Worm (Caenorhabditis elegans) whole organism, L4 larva: Measurements from ENCODE around the gene C03H5.4.

Experiments
- R02D3.7 ChIP-seq: fragments of 150-350 bp; sonication (generic microtip); optimal IDR thresholded peaks from 3 replicates; lab custom pipeline; 2014; ENCODE audit warnings: missing biosample characterization, missing genetic modification characterization
- Y75B8A.6 ChIP-seq: fragments of 200-800 bp; sonication (Bioruptor generic); IDR thresholded peaks from 2 replicates; pipeline ENCODE4 v1.3.6; 2022; ENCODE audit warnings: missing genetic modification reagents, missing genetic modification characterization, missing compliant biosample characterization
- aha-1 ChIP-seq: fragments of 150-350 bp; peaks from one replicate; lab custom pipeline; 2014; ENCODE audit warnings: missing biosample characterization, missing genetic modification characterization
- ama-1 ChIP-seq: fragments of 150-350 bp; optimal IDR thresholded peaks from 2 replicates; lab custom pipeline; 2014; ENCODE audit warnings: inconsistent platforms, mixed read lengths
- ceh-32 ChIP-seq: sonication (generic microtip); optimal IDR thresholded peaks from 2 replicates; lab custom pipeline; 2016; ENCODE audit warnings: mild to moderate bottlenecking, missing genetic modification characterization, missing compliant biosample characterization; ENCODE audit not compliant: poor library complexity
- cey-2 ChIP-seq: sonication (generic microtip); optimal IDR thresholded peaks from 3 replicates; lab custom pipeline; 2017; ENCODE audit warnings: missing genetic modification characterization, mild to moderate bottlenecking, missing compliant biosample characterization, antibody characterized with exemption, borderline replicate concordance; ENCODE audit not compliant: insufficient read depth
- daf-16 ChIP-seq, 3 experiments: sonication (generic microtip); optimal IDR thresholded peaks; 2 replicates each; lab custom pipeline; 2016 to 2017; ENCODE audit warnings: missing genetic modification characterization in 3 of 3, missing genetic modification reagents in 3 of 3, mild to moderate bottlenecking in 2 of 3, missing compliant biosample characterization in 2 of 3, missing biosample characterization in 1 of 3, moderate library complexity in 1 of 3
- dmd-9 ChIP-seq: fragments of 200-800 bp; sonication (Bioruptor generic); IDR thresholded peaks from 2 replicates; pipeline ENCODE4 v1.3.6; 2022; ENCODE audit warnings: missing genetic modification reagents, missing genetic modification characterization, missing compliant biosample characterization
- dpl-1 ChIP-seq: fragments of 150-350 bp; optimal IDR thresholded peaks from 2 replicates; lab custom pipeline; 2014; ENCODE audit warnings: missing biosample characterization, missing genetic modification reagents, missing genetic modification characterization
- egl-27 ChIP-seq: sonication (generic microtip); optimal IDR thresholded peaks from 3 replicates; lab custom pipeline; 2017; ENCODE audit warnings: missing biosample characterization, missing genetic modification reagents, missing genetic modification characterization
- fos-1 ChIP-seq: fragments of 150-350 bp; optimal IDR thresholded peaks from 2 replicates; lab custom pipeline; 2014; ENCODE audit warnings: missing biosample characterization, missing genetic modification characterization
- gei-8 ChIP-seq: fragments of 200-800 bp; sonication (Bioruptor generic); optimal IDR thresholded peaks from 2 replicates; lab custom pipeline; 2018; ENCODE audit warnings: mild to moderate bottlenecking, missing genetic modification characterization, missing compliant biosample characterization
- hif-1 ChIP-seq, 2 experiments: sonication (generic microtip); optimal IDR thresholded peaks; 2 replicates each; lab custom pipeline; 2016 to 2017; ENCODE audit warnings: missing compliant biosample characterization in 2 of 2, missing genetic modification characterization in 2 of 2, missing genetic modification reagents in 2 of 2, missing genotype in 2 of 2, mild to moderate bottlenecking in 1 of 2
- hmg-1.1 ChIP-seq: fragments of 200-800 bp; sonication (Bioruptor generic); IDR thresholded peaks from 2 replicates; pipeline ENCODE4 v1.3.6; 2022; ENCODE audit warnings: missing genetic modification reagents, missing genetic modification characterization, missing compliant biosample characterization
- jun-1 ChIP-seq: fragments of 150-350 bp; optimal IDR thresholded peaks from 2 replicates; lab custom pipeline; 2014; ENCODE audit warnings: missing biosample characterization, missing genetic modification reagents, missing genetic modification characterization
- lim-7 ChIP-seq: fragments of 200-800 bp; sonication (Bioruptor generic); IDR thresholded peaks from 2 replicates; pipeline ENCODE4 v1.3.6; 2022; ENCODE audit warnings: missing genetic modification characterization, missing compliant biosample characterization
- lin-13 ChIP-seq: fragments of 150-350 bp; optimal IDR thresholded peaks from 2 replicates; lab custom pipeline; 2014; ENCODE audit warnings: missing biosample characterization, missing genetic modification reagents, missing genetic modification characterization
- lin-38 ChIP-seq: fragments of 200-800 bp; sonication (Bioruptor generic); IDR thresholded peaks from 2 replicates; pipeline ENCODE4 v1.3.6; 2022; ENCODE audit warnings: missing genetic modification reagents, missing genetic modification characterization, missing compliant biosample characterization
- lin-39 ChIP-seq: fragments of 150-350 bp; optimal IDR thresholded peaks from 2 replicates; lab custom pipeline; 2014; ENCODE audit warnings: missing biosample characterization, missing genetic modification reagents, missing genetic modification characterization
- lsy-2 ChIP-seq, 2 experiments: fragments of 150-350 bp in 1 of 2; sonication (generic microtip) in 1 of 2; optimal IDR thresholded peaks; 2 replicates each; lab custom pipeline; 2014 to 2017; ENCODE audit warnings: missing biosample characterization in 2 of 2, missing genetic modification characterization in 2 of 2
- mdl-1 ChIP-seq, 2 experiments: fragments of 150-350 bp in 1 of 2; sonication (generic microtip) in 1 of 2; optimal IDR thresholded peaks; 2 replicates each; lab custom pipeline; 2014 to 2017; ENCODE audit warnings: missing biosample characterization in 2 of 2, missing genetic modification characterization in 2 of 2
- mes-2 ChIP-seq: sonication (generic microtip); optimal IDR thresholded peaks from 2 replicates; lab custom pipeline; 2016; ENCODE audit warnings: missing genotype, mild to moderate bottlenecking, missing genetic modification characterization, missing compliant biosample characterization; ENCODE audit not compliant: poor library complexity, severe bottlenecking
- nhr-111 ChIP-seq: fragments of 200-800 bp; sonication (Bioruptor generic); optimal IDR thresholded peaks from 2 replicates; lab custom pipeline; 2018; ENCODE audit warnings: mild to moderate bottlenecking, missing genetic modification characterization, missing compliant biosample characterization
- nhr-42 ChIP-seq: fragments of 200-800 bp; sonication (Bioruptor generic); IDR thresholded peaks from 2 replicates; pipeline ENCODE4 v1.3.6; 2022; ENCODE audit warnings: missing genetic modification characterization, missing compliant biosample characterization
- php-3 ChIP-seq: fragments of 200-800 bp; sonication (Bioruptor generic); IDR thresholded peaks from 2 replicates; pipeline ENCODE4 v1.3.6; 2022; ENCODE audit warnings: missing genetic modification reagents, missing genetic modification characterization, missing compliant biosample characterization
- rbr-2 ChIP-seq: sonication (generic microtip); optimal IDR thresholded peaks from 2 replicates; lab custom pipeline; 2016; ENCODE audit warnings: missing genotype, missing genetic modification characterization, missing compliant biosample characterization
- saeg-2 ChIP-seq: fragments of 200-800 bp; sonication (Bioruptor generic); IDR thresholded peaks from 2 replicates; pipeline ENCODE4 v1.3.6; 2022; ENCODE audit warnings: missing genetic modification reagents, missing genetic modification characterization, missing compliant biosample characterization
- skn-1 ChIP-seq: fragments of 150-350 bp; optimal IDR thresholded peaks from 2 replicates; lab custom pipeline; 2014; ENCODE audit warnings: missing biosample characterization, missing genetic modification characterization
- spr-1 ChIP-seq: sonication (generic microtip); optimal IDR thresholded peaks from 2 replicates; lab custom pipeline; 2016; ENCODE audit warnings: mild to moderate bottlenecking, missing genetic modification characterization, missing compliant biosample characterization
- spr-3 ChIP-seq: fragments of 200-800 bp; sonication (Bioruptor generic); optimal IDR thresholded peaks from 2 replicates; lab custom pipeline; 2018; ENCODE audit warnings: mild to moderate bottlenecking, missing genetic modification characterization, missing compliant biosample characterization
- tra-1 ChIP-seq: fragments of 200-800 bp; sonication (Bioruptor generic); IDR thresholded peaks from 2 replicates; pipeline ENCODE4 v1.3.6; 2022; ENCODE audit warnings: missing genetic modification reagents, missing genetic modification characterization, missing compliant biosample characterization
- zfp-2 ChIP-seq: sonication (generic microtip); optimal IDR thresholded peaks from 2 replicates; lab custom pipeline; 2016; ENCODE audit warnings: mild to moderate bottlenecking, missing genetic modification characterization, missing compliant biosample characterization
- zip-11 ChIP-seq: fragments of 200-800 bp; sonication (Bioruptor generic); IDR thresholded peaks from 2 replicates; pipeline ENCODE4 v1.3.6; 2022; ENCODE audit warnings: missing genetic modification characterization, missing compliant biosample characterization
- zip-2 ChIP-seq: fragments of 150-350 bp; optimal IDR thresholded peaks from 2 replicates; lab custom pipeline; 2014; ENCODE audit warnings: missing biosample characterization, missing genetic modification characterization

The C03H5.4 gene

ce11 chrII:372235-372634, 2.8 kb upstream of the C03H5.4 start:
- TF ChIP-seq nhr-111 (GFP tag; lab: Kevin White, UChicago) (no peak), lin-13 (no peak), hmg-1.1 (GFP tag; lab: Robert Waterston, UW) (no peak)

- TF ChIP-seq Y75B8A.6 (no peak), php-3 (no peak), dmd-9 (GFP tag; lab: Robert Waterston, UW) (0 out of 2 replicates have a peak, but pooled peaks have one; percentile 21), aha-1 (tag; lab: Kevin White, UChicago) (no peak)
Measured at ce11 chrII:378351-378750, 3.3 kb downstream of the C03H5.4 start, which contains the start of gene C03H5.9. C03H5.9 (plus strand) TSS chrII:378651.

DNA sequence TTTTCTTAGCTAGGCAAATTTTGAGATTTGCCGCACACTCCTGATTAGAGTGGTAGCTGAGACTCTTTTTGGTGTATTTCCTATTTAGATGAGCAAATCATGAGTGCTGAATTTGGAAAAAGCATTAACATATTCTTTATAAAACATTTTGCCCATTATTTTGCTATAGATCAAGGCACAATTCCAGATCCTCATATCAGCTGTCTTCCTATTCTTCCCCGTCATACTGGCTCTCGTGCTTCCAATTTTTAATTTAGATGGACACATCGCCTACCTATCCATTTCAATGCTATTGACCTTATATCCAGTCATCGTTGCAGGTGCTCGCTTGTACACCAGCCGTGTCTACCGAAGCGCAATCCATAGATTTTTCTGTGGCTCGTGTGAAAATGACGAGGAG, 4.9 kb downstream of the C03H5.4 start, which contains the start of gene C03H5.7:
C03H5.7 (plus strand) TSS at position 301 of the 400 bp plus-strand sequence.
- TF ChIP-seq zip-11 (GFP tag; lab: Robert Waterston, UW) = no peak
- TF ChIP-seq lsy-2 (tag; optimal IDR thresholded peaks at IDR 0.05; lab: Kevin White, UChicago) = no peak
- no peak for TF ChIP-seq lim-7 (GFP tag; lab: Robert Waterston, UW)
- no peak for TF ChIP-seq zip-2 (tag; lab: Kevin White, UChicago)
- TF ChIP-seq rbr-2 (tag; lab: Kevin White, UChicago) = no peak
- no peak for TF ChIP-seq saeg-2 (GFP tag; lab: Robert Waterston, UW)
- no peak for TF ChIP-seq gei-8
- TF ChIP-seq ceh-32 (tag; lab: Kevin White, UChicago) = no peak
- no peak for TF ChIP-seq spr-3
- no peak for TF ChIP-seq tra-1
- no peak for TF ChIP-seq nhr-42 (GFP tag; lab: Robert Waterston, UW)
- TF ChIP-seq lin-39 (tag; lab: Kevin White, UChicago) = no peak
- no peak for TF ChIP-seq jun-1
- TF ChIP-seq egl-27 (tag; lab: Kevin White, UChicago) = no peak

DNA sequence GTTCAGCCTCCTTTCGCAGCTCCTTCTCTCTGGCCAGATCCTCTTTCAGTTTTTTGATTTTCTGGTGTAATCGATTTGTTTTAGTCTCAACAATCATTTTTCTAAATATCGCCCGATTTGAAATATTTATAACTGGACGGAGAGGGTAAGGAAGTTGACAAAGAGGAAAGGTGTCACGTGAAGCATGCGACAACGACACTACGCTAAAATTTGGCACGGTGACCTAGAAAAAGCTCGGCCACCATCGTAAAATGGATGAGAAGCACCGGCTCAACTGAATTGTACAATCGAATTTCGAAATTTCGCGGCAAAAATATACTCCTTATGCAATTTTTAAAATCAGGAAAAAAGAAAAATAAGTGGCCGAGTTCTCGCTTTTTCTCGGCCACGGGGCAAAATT, 10.2 kb downstream of the C03H5.4 start, which contains the start of gene C03H5.5:
C03H5.5 (minus strand) TSS at position 101 of the 400 bp plus-strand sequence.
- no peak for TF ChIP-seq fos-1 (tag; lab: Kevin White, UChicago)
- TF ChIP-seq hif-1 (tag; optimal IDR thresholded peaks at IDR 0.05; lab: Kevin White, UChicago) = no peak
- no peak for TF ChIP-seq zfp-2 (tag; lab: Kevin White, UChicago)
- TF ChIP-seq aha-1 (tag; lab: Kevin White, UChicago) = peak; percentile 6

DNA sequence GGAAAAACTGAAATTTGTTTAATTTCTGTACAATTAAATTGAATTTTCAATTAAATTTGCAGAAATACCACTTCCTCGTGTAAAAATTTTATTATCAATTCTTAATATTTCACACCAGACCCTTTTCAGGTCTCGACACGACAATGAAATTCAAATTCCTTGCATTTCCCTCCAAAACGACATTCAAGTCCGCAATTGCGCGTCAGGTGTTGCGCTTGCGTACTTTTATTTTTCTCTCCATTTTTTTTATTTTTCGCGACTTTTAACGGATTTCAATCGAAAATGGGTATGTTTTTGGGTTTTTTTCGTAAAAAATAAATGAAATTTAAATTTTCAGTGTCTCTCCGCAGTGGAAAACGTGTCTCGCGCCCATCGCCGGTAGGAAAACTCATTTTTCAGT, 10.9 kb downstream of the C03H5.4 start, which contains the start of gene C03H5.3:
C03H5.3 (plus strand) TSS at position 132 of the 400 bp plus-strand sequence.
- TF ChIP-seq R02D3.7 (no peak), cey-2 (tag; lab: Kevin White, UChicago) (no peak), spr-1 (no peak), mes-2 (tag; lab: Kevin White, UChicago) (peak; percentile 58), aha-1 (tag; lab: Kevin White, UChicago) (peak; percentile 19), skn-1 (no peak), gei-8 (no peak), dpl-1 (GFP tag; lab: Kevin White, UChicago) (peak; percentile 94)

ce11 chrII:387844-388355, 12.8 kb downstream of the C03H5.4 start:
- TF ChIP-seq hif-1 (tag; optimal IDR thresholded peaks at IDR 0.05; lab: Kevin White, UChicago) = peak in 1 of 2 experiments; percentile 8
- TF ChIP-seq lin-38 (GFP tag; lab: Robert Waterston, UW) = 0 out of 2 replicates have a peak, but pooled peaks have one; percentile 15
- peak; percentile 53 for TF ChIP-seq ama-1 (lab: Kevin White, UChicago)
- no peak for TF ChIP-seq mdl-1 (tag; optimal IDR thresholded peaks at IDR 0.05; lab: Kevin White, UChicago)
- peak; percentile 37 for TF ChIP-seq aha-1 (tag; lab: Kevin White, UChicago)
- TF ChIP-seq daf-16 (GFP tag; optimal IDR thresholded peaks at IDR 0.05; lab: Kevin White, UChicago) = no peak
- peak; percentile 76 for TF ChIP-seq daf-16 (tag; optimal IDR thresholded peaks at IDR 0.05; lab: Kevin White, UChicago)
